Fruit fly (Drosophila melanogaster): ENCODE measurements around the gene AOX3.

The AOX3 gene

dm6 chr3R:15547827-15548517 is at the start of gene AOX3 (continued):
- TF ChIP-seq chn (GFP tag; optimal IDR thresholded peaks at IDR 0.05), result no peak
- no peak for TF ChIP-seq zen (tag; optimal IDR thresholded peaks at IDR 0.05)
- TF ChIP-seq CG14667 (GFP tag; IDR thresholded peaks at IDR 0.05), result no peak
- no peak for TF ChIP-seq ato (GFP tag; IDR thresholded peaks at IDR 0.05; ENCODE audit: partially characterized antibody)
- no peak for TF ChIP-seq CG9876 (GFP tag; optimal IDR thresholded peaks at IDR 0.05)
- TF ChIP-seq ken (GFP tag; IDR thresholded peaks at IDR 0.05), result no peak
- TF ChIP-seq MESR4 (GFP tag; optimal IDR thresholded peaks at IDR 0.05), result no peak
- peak; percentile 86 for TF ChIP-seq D19A (tag; optimal IDR thresholded peaks at IDR 0.05)
- no peak for TF ChIP-seq gsb-n (tag; optimal IDR thresholded peaks at IDR 0.05)
- no peak for TF ChIP-seq H2.0 (GFP tag; IDR thresholded peaks at IDR 0.05)
- no peak for TF ChIP-seq CG12236 (GFP tag; optimal IDR thresholded peaks at IDR 0.05)
- TF ChIP-seq CG6683 (GFP tag; optimal IDR thresholded peaks at IDR 0.05), result no peak
- TF ChIP-seq CG31388 (GFP tag; optimal IDR thresholded peaks at IDR 0.05), result no peak
- TF ChIP-seq Vsx1 (GFP tag; optimal IDR thresholded peaks at IDR 0.05), result no peak
- no peak for TF ChIP-seq CG10979 (tag; optimal IDR thresholded peaks at IDR 0.05)
- no peak for TF ChIP-seq chif (GFP tag; optimal IDR thresholded peaks at IDR 0.05)
- TF ChIP-seq tap (tag; optimal IDR thresholded peaks at IDR 0.05), result no peak
- TF ChIP-seq CG9932 (GFP tag; IDR thresholded peaks at IDR 0.05), result peak; percentile 61
- peak; percentile 60 for TF ChIP-seq CG30403 (GFP tag; optimal IDR thresholded peaks at IDR 0.05)
- TF ChIP-seq Dll (GFP tag; IDR thresholded peaks at IDR 0.05; ENCODE audit: partially characterized antibody), result no peak
- no peak for TF ChIP-seq CG10462 (GFP tag; optimal IDR thresholded peaks at IDR 0.05)
- TF ChIP-seq maf-S (GFP tag; optimal IDR thresholded peaks at IDR 0.05), result no peak
- no peak for TF ChIP-seq luna (GFP tag; optimal IDR thresholded peaks at IDR 0.05)
- no peak for TF ChIP-seq dan (GFP tag; IDR thresholded peaks at IDR 0.05)
- TF ChIP-seq CG3065 (GFP tag; optimal IDR thresholded peaks at IDR 0.05), result no peak
- no peak for TF ChIP-seq BtbVII (GFP tag; optimal IDR thresholded peaks at IDR 0.05)
- TF ChIP-seq CG6765 (GFP tag; optimal IDR thresholded peaks at IDR 0.05), result peak; percentile 9
- TF ChIP-seq CG10209 (GFP tag; optimal IDR thresholded peaks at IDR 0.05), result peak; percentile 37
- TF ChIP-seq HmgD (GFP tag; optimal IDR thresholded peaks at IDR 0.05), result no peak
- TF ChIP-seq CG6791 (GFP tag; IDR thresholded peaks at IDR 0.05; ENCODE audit: partially characterized antibody), result no peak
- peak in 1 of 2 experiments; percentile 32 for TF ChIP-seq Hr51 (GFP tag; optimal IDR thresholded peaks at IDR 0.05)
- no peak for TF ChIP-seq NC2β (GFP tag; optimal IDR thresholded peaks at IDR 0.05)
- no peak for TF ChIP-seq CG11093 (GFP tag; IDR thresholded peaks at IDR 0.05)
- no peak for TF ChIP-seq mirr (GFP tag; optimal IDR thresholded peaks at IDR 0.05)
- peak; percentile 39 for TF ChIP-seq CG7839 (tag; optimal IDR thresholded peaks at IDR 0.05)
- no peak for TF ChIP-seq Dip2 (GFP tag; IDR thresholded peaks at IDR 0.05)
- no peak for TF ChIP-seq grn (GFP tag; optimal IDR thresholded peaks at IDR 0.05)
- TF ChIP-seq slou (GFP tag; optimal IDR thresholded peaks at IDR 0.05), result no peak
- TF ChIP-seq lov (optimal IDR thresholded peaks at IDR 0.05), result no peak
- no peak for TF ChIP-seq lov (GFP tag; IDR thresholded peaks at IDR 0.05)
- no peak for TF ChIP-seq h (optimal IDR thresholded peaks at IDR 0.05)
- TF ChIP-seq Hr3 (GFP tag; optimal IDR thresholded peaks at IDR 0.05), result no peak
- no peak for TF ChIP-seq Antp (GFP tag; optimal IDR thresholded peaks at IDR 0.05)
- no peak for TF ChIP-seq dm (GFP tag; optimal IDR thresholded peaks at IDR 0.05)
- peak; percentile 61 for TF ChIP-seq CG2120 (GFP tag; optimal IDR thresholded peaks at IDR 0.05)
- no peak for TF ChIP-seq HLH4C (GFP tag; IDR thresholded peaks at IDR 0.05; ENCODE audit: partially characterized antibody)
- TF ChIP-seq croc (GFP tag; conservative IDR thresholded peaks at IDR 0.05), result no peak
- no peak for TF ChIP-seq psq (GFP tag; optimal IDR thresholded peaks at IDR 0.05)
- TF ChIP-seq sob (GFP tag; IDR thresholded peaks at IDR 0.05), result peak; percentile 47; the same call in 1 of the 2 replicates
- TF ChIP-seq CG9727 (GFP tag; optimal IDR thresholded peaks at IDR 0.05), result peak; percentile 39
- no peak for TF ChIP-seq tio (GFP tag; optimal IDR thresholded peaks at IDR 0.05)
